Worm (Caenorhabditis elegans) whole organism, L1 larva: Measurements from ENCODE around the gene fbxa-50.

Source experiments
- C04F5.9 ChIP-seq: sonication (generic microtip); optimal IDR thresholded peaks from 2 replicates; lab custom pipeline; 2016; ENCODE audit warnings: missing genetic modification characterization, missing compliant biosample characterization
- Y116A8C.19 ChIP-seq: sonication (generic microtip); optimal IDR thresholded peaks from 2 replicates; lab custom pipeline; 2016; ENCODE audit warnings: missing compliant biosample characterization, missing genetic modification characterization, borderline replicate concordance
- aha-1 ChIP-seq: fragments of 150-350 bp; optimal IDR thresholded peaks from 2 replicates; lab custom pipeline; 2014; ENCODE audit warnings: missing biosample characterization, missing genetic modification characterization
- ama-1 ChIP-seq: fragments of 150-350 bp; optimal IDR thresholded peaks from 2 replicates; lab custom pipeline; 2014
- ceh-63 ChIP-seq: fragments of 200-800 bp; sonication (Bioruptor generic); optimal IDR thresholded peaks from 2 replicates; lab custom pipeline; 2018; ENCODE audit warnings: mild to moderate bottlenecking, missing genetic modification characterization, missing compliant biosample characterization
- ceh-82 ChIP-seq, 3 experiments: fragments of 150-350 bp in 1 of 3; sonication (generic microtip) in 2 of 3; optimal IDR thresholded peaks; 2 replicates each; lab custom pipeline; 2014 to 2017; ENCODE audit warnings: missing biosample characterization in 3 of 3, missing genetic modification characterization in 3 of 3
- dsc-1 ChIP-seq: sonication (generic microtip); optimal IDR thresholded peaks from 2 replicates; lab custom pipeline; 2016; ENCODE audit warnings: mild to moderate bottlenecking, missing genetic modification characterization, missing compliant biosample characterization
- efl-1 ChIP-seq, 4 experiments: fragments of 150-350 bp; optimal IDR thresholded peaks in 3 of 4; peaks in 1 of 4; 1 replicate in 1 of 4; 2 replicates in 3 of 4; lab custom pipeline; 2014; ENCODE audit warnings: missing biosample characterization in 2 of 4, missing genetic modification characterization in 2 of 4, missing genetic modification reagents in 2 of 4
- elt-2 ChIP-seq: sonication (generic microtip); optimal IDR thresholded peaks from 2 replicates; lab custom pipeline; 2016; ENCODE audit warnings: missing genetic modification characterization, mild to moderate bottlenecking, inconsistent platforms, missing compliant biosample characterization, missing genetic modification reagents
- fkh-4 ChIP-seq: sonication (generic microtip); optimal IDR thresholded peaks from 2 replicates; lab custom pipeline; 2016; ENCODE audit warnings: missing compliant biosample characterization, missing genetic modification characterization, borderline replicate concordance
- fkh-8 ChIP-seq: sonication (generic microtip); optimal IDR thresholded peaks from 2 replicates; lab custom pipeline; 2016; ENCODE audit warnings: mild to moderate bottlenecking, missing genetic modification characterization, missing compliant biosample characterization
- hlh-17 ChIP-seq: fragments of 200-800 bp; sonication (Bioruptor generic); optimal IDR thresholded peaks from 2 replicates; lab custom pipeline; 2018; ENCODE audit warnings: missing genetic modification characterization, mild to moderate bottlenecking, missing compliant biosample characterization, moderate library complexity, borderline replicate concordance
- hlh-4 ChIP-seq: sonication (generic microtip); optimal IDR thresholded peaks from 2 replicates; lab custom pipeline; 2016; ENCODE audit warnings: mild to moderate bottlenecking, missing genetic modification characterization, missing compliant biosample characterization
- isw-1 ChIP-seq: fragments of 200-800 bp; sonication (Bioruptor generic); IDR thresholded peaks from 2 replicates; pipeline ENCODE4 v1.3.6; 2022; ENCODE audit warnings: missing genetic modification characterization, missing compliant biosample characterization
- jun-1 ChIP-seq: fragments of 150-350 bp; optimal IDR thresholded peaks from 2 replicates; lab custom pipeline; 2014; ENCODE audit warnings: missing biosample characterization, missing genetic modification reagents, missing genetic modification characterization
- lin-14 ChIP-seq: fragments of 200-800 bp; sonication (Bioruptor generic); optimal IDR thresholded peaks from 2 replicates; lab custom pipeline; 2018; ENCODE audit warnings: mild to moderate bottlenecking, missing genetic modification characterization, moderate library complexity, missing compliant biosample characterization
- lin-35 ChIP-seq, 2 experiments: fragments of 150-350 bp; optimal IDR thresholded peaks; 2 replicates each; lab custom pipeline; 2014; ENCODE audit warnings: missing biosample characterization in 2 of 2, missing genetic modification characterization in 2 of 2, missing genetic modification reagents in 2 of 2
- lsy-2 ChIP-seq, 2 experiments: fragments of 150-350 bp; optimal IDR thresholded peaks; 2 replicates each; lab custom pipeline; 2014; ENCODE audit warnings: missing biosample characterization in 2 of 2, missing genetic modification characterization in 2 of 2
- mdl-1 ChIP-seq, 2 experiments: fragments of 150-350 bp; optimal IDR thresholded peaks; 2 replicates each; lab custom pipeline; 2014 to 2017; ENCODE audit warnings: missing biosample characterization in 2 of 2, missing genetic modification characterization in 2 of 2, inconsistent platforms in 1 of 2
- mef-2 ChIP-seq: fragments of 150-350 bp; optimal IDR thresholded peaks from 2 replicates; lab custom pipeline; 2014; ENCODE audit warnings: missing biosample characterization, missing genetic modification characterization
- nhr-11 ChIP-seq: fragments of 150-350 bp; optimal IDR thresholded peaks from 2 replicates; lab custom pipeline; 2014; ENCODE audit warnings: missing biosample characterization, missing genetic modification characterization
- nhr-12 ChIP-seq: sonication (generic microtip); optimal IDR thresholded peaks from 2 replicates; lab custom pipeline; 2017; ENCODE audit warnings: missing biosample characterization, missing genetic modification characterization
- nhr-19 ChIP-seq: fragments of 200-800 bp; sonication (Bioruptor generic); conservative IDR thresholded peaks from 2 replicates; pipeline ENCODE4 v1.3.6; 2022; ENCODE audit warnings: missing genetic modification characterization, missing compliant biosample characterization
- nhr-237 ChIP-seq: fragments of 150-350 bp; optimal IDR thresholded peaks from 2 replicates; lab custom pipeline; 2014; ENCODE audit warnings: missing biosample characterization, missing genetic modification characterization
- nhr-28 ChIP-seq: fragments of 150-350 bp; optimal IDR thresholded peaks from 2 replicates; lab custom pipeline; 2014; ENCODE audit warnings: missing biosample characterization, missing genetic modification characterization
- nhr-47 ChIP-seq: sonication (generic microtip); optimal IDR thresholded peaks from 2 replicates; lab custom pipeline; 2016; ENCODE audit warnings: mild to moderate bottlenecking, missing genetic modification characterization, moderate library complexity, missing compliant biosample characterization
- nhr-71 ChIP-seq: sonication (generic microtip); optimal IDR thresholded peaks from 2 replicates; lab custom pipeline; 2016; ENCODE audit warnings: mild to moderate bottlenecking, missing genetic modification characterization, moderate library complexity, missing compliant biosample characterization
- nhr-84 ChIP-seq: sonication (generic microtip); optimal IDR thresholded peaks from 2 replicates; lab custom pipeline; 2017; ENCODE audit warnings: missing biosample characterization, missing genetic modification characterization
- nhr-85 ChIP-seq: sonication (generic microtip); peaks from one replicate; lab custom pipeline; 2016; ENCODE audit warnings: missing genetic modification characterization, inconsistent platforms, missing compliant biosample characterization
- pag-3 ChIP-seq: sonication (generic microtip); optimal IDR thresholded peaks from 2 replicates; lab custom pipeline; 2017; ENCODE audit warnings: missing genetic modification characterization, mild to moderate bottlenecking, missing compliant biosample characterization, antibody characterized with exemption, borderline replicate concordance; ENCODE audit not compliant: insufficient read depth
- pax-3 ChIP-seq: fragments of 200-800 bp; sonication (Bioruptor generic); optimal IDR thresholded peaks from 2 replicates; lab custom pipeline; 2018; ENCODE audit warnings: mild to moderate bottlenecking, missing genetic modification characterization, moderate library complexity, missing compliant biosample characterization
- pqm-1 ChIP-seq: sonication (generic microtip); optimal IDR thresholded peaks from 3 replicates; lab custom pipeline; 2017; ENCODE audit warnings: missing biosample characterization, missing genetic modification characterization
- skn-1 ChIP-seq: fragments of 150-350 bp; optimal IDR thresholded peaks from 2 replicates; lab custom pipeline; 2014; ENCODE audit warnings: missing biosample characterization, missing genetic modification characterization
- snpc-4 ChIP-seq: fragments of 150-350 bp; optimal IDR thresholded peaks from 2 replicates; lab custom pipeline; 2014; ENCODE audit warnings: missing biosample characterization, missing genetic modification characterization
- snu-23 ChIP-seq: sonication (generic microtip); optimal IDR thresholded peaks from 2 replicates; lab custom pipeline; 2016; ENCODE audit warnings: missing genetic modification characterization, missing compliant biosample characterization
- sox-4 ChIP-seq: sonication (generic microtip); optimal IDR thresholded peaks from 2 replicates; lab custom pipeline; 2016; ENCODE audit warnings: missing genetic modification characterization, missing compliant biosample characterization
- sptf-1 ChIP-seq: fragments of 150-350 bp; optimal IDR thresholded peaks from 2 replicates; lab custom pipeline; 2014; ENCODE audit warnings: missing biosample characterization, missing genetic modification characterization
- sup-37 ChIP-seq: fragments of 200-800 bp; sonication (Bioruptor generic); optimal IDR thresholded peaks from 2 replicates; lab custom pipeline; 2018; ENCODE audit warnings: mild to moderate bottlenecking, missing genetic modification characterization, missing compliant biosample characterization
- swsn-7 ChIP-seq: sonication (generic microtip); optimal IDR thresholded peaks from 2 replicates; lab custom pipeline; 2016; ENCODE audit warnings: missing genetic modification characterization, missing compliant biosample characterization
- tlp-1 ChIP-seq: fragments of 150-350 bp; optimal IDR thresholded peaks from 2 replicates; lab custom pipeline; 2014; ENCODE audit warnings: missing biosample characterization, missing genetic modification characterization
- unc-130 ChIP-seq: fragments of 150-350 bp; optimal IDR thresholded peaks from 2 replicates; lab custom pipeline; 2017; ENCODE audit warnings: missing biosample characterization, missing genetic modification characterization, inconsistent platforms
- unc-62 ChIP-seq: fragments of 150-350 bp; optimal IDR thresholded peaks from 2 replicates; lab custom pipeline; 2014; ENCODE audit warnings: missing biosample characterization, missing genetic modification reagents, missing genetic modification characterization
- unc-86 ChIP-seq: sonication (generic microtip); optimal IDR thresholded peaks from 2 replicates; lab custom pipeline; 2016; ENCODE audit warnings: missing genetic modification characterization, missing compliant biosample characterization
- unc-98 ChIP-seq: fragments of 200-800 bp; sonication (Bioruptor generic); IDR thresholded peaks from 2 replicates; pipeline ENCODE4 v1.3.6; 2022; ENCODE audit warnings: missing genetic modification characterization, missing compliant biosample characterization
- xbp-1 ChIP-seq: sonication (generic microtip); optimal IDR thresholded peaks from 2 replicates; lab custom pipeline; 2016; ENCODE audit warnings: missing genetic modification characterization, missing compliant biosample characterization
- zip-4 ChIP-seq: fragments of 200-800 bp; sonication (Bioruptor generic); optimal IDR thresholded peaks from 2 replicates; lab custom pipeline; 2018; ENCODE audit warnings: mild to moderate bottlenecking, missing genetic modification characterization, moderate library complexity, missing compliant biosample characterization

Gene fbxa-50

DNA sequence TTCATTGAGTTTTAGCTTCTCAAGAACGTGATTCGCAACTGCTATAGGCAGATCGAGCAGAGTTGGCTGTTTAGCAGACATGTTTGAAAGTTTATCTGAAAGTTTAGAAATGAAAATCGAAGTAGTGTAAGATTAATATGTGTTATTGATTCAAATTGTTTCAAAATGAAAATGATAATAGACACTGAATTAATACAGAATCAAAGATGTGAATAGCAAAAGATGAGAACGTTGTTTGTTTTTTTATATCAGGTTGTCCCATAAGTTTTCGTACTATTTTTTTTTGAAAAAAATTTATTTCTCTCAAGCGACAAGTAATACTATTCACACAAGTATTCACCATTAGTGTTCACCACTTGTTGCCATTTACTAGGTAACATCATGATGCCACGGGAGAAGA is 4.8 kb upstream of the fbxa-50 start, which contains the start of gene fbxa-36:
TSS of gene fbxa-36 (minus strand) at position 101 of the 400 bp plus-strand sequence.
- TF ChIP-seq mdl-1 (tag; optimal IDR thresholded peaks at IDR 0.05; lab: Kevin White, UChicago) (no peak), unc-130 (tag; lab: Kevin White, UChicago) (no peak)

DNA sequence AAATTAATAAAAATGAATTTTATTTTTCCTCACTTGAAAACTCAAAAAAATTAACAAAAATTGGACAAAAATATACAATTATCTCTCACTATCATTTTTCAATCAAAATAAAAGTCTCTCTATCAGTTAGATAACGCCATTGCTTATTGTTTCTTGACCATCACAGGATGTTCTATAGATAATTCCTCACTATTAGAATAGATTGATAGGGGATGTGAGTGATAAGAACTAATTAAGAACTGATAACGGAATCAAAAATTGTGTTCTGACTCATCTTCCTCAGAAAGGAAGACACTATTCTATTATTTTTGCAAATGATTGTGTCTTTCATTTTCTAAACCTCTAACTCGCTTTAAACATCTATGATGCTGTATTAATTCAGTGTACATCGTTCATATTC is 816 bp upstream of the fbxa-50 start:
- no peak for TF ChIP-seq nhr-28 (tag; lab: Kevin White, UChicago)
- no peak for TF ChIP-seq pag-3 (tag; lab: Kevin White, UChicago)
- peak; percentile 87 for TF ChIP-seq elt-2
- TF ChIP-seq xbp-1 (tag; lab: Kevin White, UChicago), result no peak
- peak; percentile 35 for TF ChIP-seq pqm-1 (tag; lab: Kevin White, UChicago)
- TF ChIP-seq sup-37 (GFP tag; lab: Kevin White, UChicago), result no peak
- no peak for TF ChIP-seq C04F5.9 (tag; lab: Kevin White, UChicago)
- TF ChIP-seq tlp-1 (tag; lab: Kevin White, UChicago), result no peak
- peak; percentile 75 for TF ChIP-seq jun-1 (tag; lab: Kevin White, UChicago)

DNA sequence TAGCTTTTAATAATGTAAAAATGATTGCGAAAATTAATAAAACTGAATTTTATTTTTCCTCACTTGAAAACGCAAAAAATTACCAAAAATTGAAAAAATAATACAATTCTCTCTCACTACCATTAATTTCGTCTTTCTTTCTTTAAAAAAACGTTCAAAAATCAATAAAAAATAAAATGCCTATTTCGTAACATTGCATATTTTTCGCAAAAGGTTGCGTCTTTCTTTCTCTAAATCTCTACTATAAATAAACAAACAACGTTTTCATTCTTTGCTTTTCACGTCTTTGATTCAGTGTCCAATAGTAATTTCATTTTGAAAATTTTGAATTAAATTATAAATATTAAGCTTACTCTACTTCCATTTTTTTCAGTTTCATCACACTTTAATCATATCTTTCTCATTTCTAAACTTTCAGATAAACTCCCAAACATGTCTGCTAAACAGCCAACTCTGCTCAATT is 3.7 kb downstream of the fbxa-50 start, which contains the start of gene fbxa-37:
TSS of gene fbxa-37 (plus strand) at position 413 of the 463 bp plus-strand sequence.
- TF ChIP-seq lin-35 (GFP tag; optimal IDR thresholded peaks at IDR 0.05; lab: Kevin White, UChicago), result peak in 1 of 2 experiments; percentile 25
- peak; percentile 61 for TF ChIP-seq skn-1
- TF ChIP-seq zip-4 (GFP tag; lab: Kevin White, UChicago), result peak; percentile 92
- no peak for TF ChIP-seq sptf-1 (tag; lab: Kevin White, UChicago)
- peak in 2 of 3 experiments; percentile 32 to 34 for TF ChIP-seq ceh-82 (tag; optimal IDR thresholded peaks at IDR 0.05; lab: Kevin White, UChicago)
- TF ChIP-seq nhr-11 (tag; lab: Kevin White, UChicago), result no peak
- no peak for TF ChIP-seq fkh-8 (tag; lab: Kevin White, UChicago)
- TF ChIP-seq dsc-1 (tag; lab: Kevin White, UChicago), result no peak
- TF ChIP-seq swsn-7 (tag; lab: Kevin White, UChicago), result peak; percentile 25
- TF ChIP-seq unc-98, result no peak
- TF ChIP-seq elt-2, result peak; percentile 2
- TF ChIP-seq efl-1 (optimal IDR thresholded peaks at IDR 0.05; lab: Kevin White, UChicago), result peak; percentile 22 to 36
- peak; percentile 18 to 80 for TF ChIP-seq efl-1 (GFP tag; optimal IDR thresholded peaks at IDR 0.05 in 1 of 2; lab: Kevin White, UChicago)
- TF ChIP-seq lin-14 (GFP tag; lab: Kevin White, UChicago), result peak; percentile 61
- TF ChIP-seq nhr-47 (tag; lab: Kevin White, UChicago), result peak; percentile 18
- peak; percentile 67 for TF ChIP-seq nhr-237 (tag; lab: Kevin White, UChicago)
- peak; percentile 42 for TF ChIP-seq nhr-71
- peak; percentile 37 to 59 for TF ChIP-seq lsy-2 (tag; optimal IDR thresholded peaks at IDR 0.05; lab: Kevin White, UChicago)
- no peak for TF ChIP-seq hlh-4

DNA sequence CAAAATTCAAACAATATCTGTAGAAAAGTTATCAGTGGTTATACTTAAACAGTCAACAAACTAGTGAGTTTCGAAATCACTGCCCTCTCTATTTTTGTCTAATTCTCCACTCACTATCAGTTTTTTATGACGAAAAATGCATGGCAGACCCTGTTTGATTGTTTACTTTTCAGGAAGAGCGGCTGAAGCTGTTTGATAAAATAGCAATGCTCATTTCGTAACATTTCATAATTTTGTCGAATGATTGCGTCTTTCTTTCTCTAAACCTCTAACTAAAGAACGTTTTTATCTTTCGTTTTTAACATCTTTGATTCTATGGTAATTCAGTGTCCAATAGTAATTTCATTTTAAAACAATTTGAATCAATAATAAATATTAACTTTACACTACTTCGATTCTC is 9.1 kb downstream of the fbxa-50 start:
- TF ChIP-seq unc-62 (GFP tag; lab: Kevin White, UChicago), result no peak
- TF ChIP-seq fkh-4 (tag; lab: Kevin White, UChicago), result no peak
- TF ChIP-seq nhr-85 (tag; lab: Kevin White, UChicago), result no peak
- no peak for TF ChIP-seq nhr-28 (tag; lab: Kevin White, UChicago)
- TF ChIP-seq swsn-7 (tag; lab: Kevin White, UChicago), result no peak
- no peak for TF ChIP-seq nhr-47 (tag; lab: Kevin White, UChicago)
- no peak for TF ChIP-seq sox-4 (tag; lab: Kevin White, UChicago)
- TF ChIP-seq nhr-84, result no peak
- no peak for TF ChIP-seq hlh-17 (GFP tag; lab: Kevin White, UChicago)
- TF ChIP-seq unc-86 (tag; lab: Kevin White, UChicago), result no peak
- no peak for TF ChIP-seq mef-2 (tag; lab: Kevin White, UChicago)
- TF ChIP-seq nhr-19 (GFP tag; lab: Robert Waterston, UW), result no peak
- no peak for TF ChIP-seq snpc-4
- no peak for TF ChIP-seq Y116A8C.19 (tag; lab: Kevin White, UChicago)
- TF ChIP-seq skn-1, result no peak
- no peak for TF ChIP-seq aha-1 (tag; lab: Kevin White, UChicago)
- TF ChIP-seq hlh-4, result no peak
- no peak for TF ChIP-seq isw-1 (GFP tag; lab: Robert Waterston, UW)
- peak in 1 of 2 experiments; percentile 38 for TF ChIP-seq lin-35 (GFP tag; optimal IDR thresholded peaks at IDR 0.05; lab: Kevin White, UChicago)
- peak; percentile 51 for TF ChIP-seq jun-1 (tag; lab: Kevin White, UChicago)
- TF ChIP-seq nhr-12 (tag; lab: Kevin White, UChicago), result no peak
- TF ChIP-seq ceh-63, result no peak
- TF ChIP-seq snu-23 (GFP tag; lab: Kevin White, UChicago), result no peak
- no peak for TF ChIP-seq unc-130 (tag; lab: Kevin White, UChicago)
- no peak for TF ChIP-seq ama-1 (lab: Kevin White, UChicago)
- peak; percentile 25 for TF ChIP-seq pax-3 (tag; lab: Kevin White, UChicago)
- TF ChIP-seq xbp-1 (tag; lab: Kevin White, UChicago), result no peak
